Fruit fly (Drosophila melanogaster) whole organism: ENCODE data around the gene cype.

ENCODE experiments used
- Dll ChIP-seq: fragments of >200 bp; optimal IDR thresholded peaks from 2 replicates; lab custom pipeline; 2017
- psq ChIP-seq: fragments of >200 bp; optimal IDR thresholded peaks from 2 replicates; lab custom pipeline; 2017

dm6 chr2L:5285860-5286259 is 41.2 kb upstream of the cype start:
- TF ChIP-seq psq (lab: Kevin White, UChicago) (no peak), Dll (lab: Kevin White, UChicago) (no peak)
